Worm (Caenorhabditis elegans) whole organism, L2 larva: Measurements from ENCODE around the gene Y41E3.18.

Source experiments
- C34F6.9 ChIP-seq: fragments of 150-350 bp; optimal IDR thresholded peaks from 2 replicates; lab custom pipeline; 2014; ENCODE audit warnings: missing biosample characterization, missing genetic modification characterization
- Y55F3AM.14 ChIP-seq: fragments of 200-800 bp; sonication (Bioruptor generic); optimal IDR thresholded peaks from 2 replicates; lab custom pipeline; 2018; ENCODE audit warnings: mild to moderate bottlenecking, missing genetic modification characterization, missing compliant biosample characterization
- ZK546.5 ChIP-seq: sonication (generic microtip); optimal IDR thresholded peaks from 2 replicates; lab custom pipeline; 2017; ENCODE audit warnings: missing biosample characterization, missing genetic modification characterization
- alr-1 ChIP-seq: fragments of 150-350 bp; optimal IDR thresholded peaks from 2 replicates; lab custom pipeline; 2014; ENCODE audit warnings: missing biosample characterization, missing genetic modification characterization
- aly-2 ChIP-seq: fragments of 150-350 bp; optimal IDR thresholded peaks from 2 replicates; lab custom pipeline; 2014; ENCODE audit warnings: missing biosample characterization, missing genetic modification characterization
- ama-1 ChIP-seq: fragments of 150-350 bp; optimal IDR thresholded peaks from 2 replicates; lab custom pipeline; 2018; ENCODE audit warnings: inconsistent platforms
- blmp-1 ChIP-seq: sonication (generic microtip); optimal IDR thresholded peaks from 2 replicates; lab custom pipeline; 2017; ENCODE audit warnings: missing genetic modification characterization, mild to moderate bottlenecking, missing compliant biosample characterization, antibody characterized with exemption, moderate library complexity; ENCODE audit not compliant: insufficient read depth
- ceh-16 ChIP-seq: fragments of 150-350 bp; optimal IDR thresholded peaks from 2 replicates; lab custom pipeline; 2014; ENCODE audit warnings: missing biosample characterization, missing genetic modification characterization
- ceh-82 ChIP-seq: fragments of 150-350 bp; optimal IDR thresholded peaks from 2 replicates; lab custom pipeline; 2014; ENCODE audit warnings: missing biosample characterization, missing genetic modification characterization
- crh-2 ChIP-seq: sonication (generic microtip); optimal IDR thresholded peaks from 2 replicates; lab custom pipeline; 2017; ENCODE audit warnings: missing biosample characterization, missing genetic modification characterization
- dmd-4 ChIP-seq: sonication (generic microtip); optimal IDR thresholded peaks from 2 replicates; lab custom pipeline; 2017; ENCODE audit warnings: missing biosample characterization, missing genetic modification characterization
- gmeb-1 ChIP-seq: fragments of 150-350 bp; optimal IDR thresholded peaks from 2 replicates; lab custom pipeline; 2014; ENCODE audit warnings: missing biosample characterization, missing genetic modification characterization
- lin-11 ChIP-seq: fragments of 150-350 bp; sonication (generic microtip); optimal IDR thresholded peaks from 2 replicates; lab custom pipeline; 2014; ENCODE audit warnings: missing biosample characterization, missing genetic modification characterization, inconsistent platforms, mixed read lengths
- lsy-2 ChIP-seq, 2 experiments: fragments of 150-350 bp in 1 of 2; sonication (generic microtip) in 1 of 2; optimal IDR thresholded peaks; 2 replicates each; lab custom pipeline; 2014 to 2017; ENCODE audit warnings: missing biosample characterization in 2 of 2, missing genetic modification characterization in 2 of 2
- mab-5 ChIP-seq: fragments of 150-350 bp; optimal IDR thresholded peaks from 2 replicates; lab custom pipeline; 2014; ENCODE audit warnings: missing biosample characterization, missing genetic modification characterization
- mbf-1 ChIP-seq: sonication (generic microtip); optimal IDR thresholded peaks from 2 replicates; lab custom pipeline; 2017; ENCODE audit warnings: missing biosample characterization, missing genetic modification characterization
- nhr-12 ChIP-seq: fragments of 150-350 bp; optimal IDR thresholded peaks from 2 replicates; lab custom pipeline; 2014; ENCODE audit warnings: missing biosample characterization, missing genetic modification characterization
- nhr-129 ChIP-seq: fragments of 150-350 bp; optimal IDR thresholded peaks from 2 replicates; lab custom pipeline; 2014; ENCODE audit warnings: missing biosample characterization, missing genetic modification characterization
- nhr-21 ChIP-seq: fragments of 150-350 bp; optimal IDR thresholded peaks from 2 replicates; lab custom pipeline; 2014; ENCODE audit warnings: missing biosample characterization, missing genetic modification characterization
- nhr-23 ChIP-seq: fragments of 150-350 bp; optimal IDR thresholded peaks from 2 replicates; lab custom pipeline; 2014; ENCODE audit warnings: missing biosample characterization, missing genetic modification reagents, missing genetic modification characterization
- nhr-237 ChIP-seq: fragments of 150-350 bp; optimal IDR thresholded peaks from 2 replicates; lab custom pipeline; 2014; ENCODE audit warnings: missing biosample characterization, missing genetic modification characterization
- nhr-25 ChIP-seq: fragments of 150-350 bp; sonication (generic microtip); optimal IDR thresholded peaks from 3 replicates; lab custom pipeline; 2014; ENCODE audit warnings: missing biosample characterization, missing genetic modification characterization
- nhr-77 ChIP-seq: fragments of 150-350 bp; optimal IDR thresholded peaks from 2 replicates; lab custom pipeline; 2014; ENCODE audit warnings: missing biosample characterization, missing genetic modification characterization
- peb-1 ChIP-seq: fragments of 150-350 bp; optimal IDR thresholded peaks from 2 replicates; lab custom pipeline; 2014; ENCODE audit warnings: missing biosample characterization, missing genetic modification characterization
- sem-4 ChIP-seq: fragments of 150-350 bp; optimal IDR thresholded peaks from 2 replicates; lab custom pipeline; 2014; ENCODE audit warnings: missing biosample characterization, missing genetic modification reagents, missing genetic modification characterization
- skn-1 ChIP-seq: sonication (generic microtip); optimal IDR thresholded peaks from 2 replicates; lab custom pipeline; 2017; ENCODE audit warnings: missing biosample characterization, missing genetic modification characterization
- sma-3 ChIP-seq: sonication (generic microtip); optimal IDR thresholded peaks from 2 replicates; lab custom pipeline; 2016; ENCODE audit warnings: missing genetic modification reagents, missing genetic modification characterization, missing compliant biosample characterization
- sma-9 ChIP-seq, 2 experiments: fragments of 150-350 bp in 1 of 2; sonication (generic microtip) in 1 of 2; optimal IDR thresholded peaks; 2 replicates each; lab custom pipeline; 2014 to 2016; ENCODE audit warnings: missing genetic modification characterization in 2 of 2, mild to moderate bottlenecking in 1 of 2, missing biosample characterization in 1 of 2, missing compliant biosample characterization in 1 of 2, missing genetic modification reagents in 1 of 2, moderate library complexity in 1 of 2
- snpc-4 ChIP-seq: fragments of 150-350 bp; optimal IDR thresholded peaks from 2 replicates; lab custom pipeline; 2014; ENCODE audit warnings: missing biosample characterization, missing genetic modification characterization
- unc-39 ChIP-seq: fragments of 150-350 bp; optimal IDR thresholded peaks from 2 replicates; lab custom pipeline; 2014; ENCODE audit warnings: missing biosample characterization, missing genetic modification characterization
- unc-55 ChIP-seq: fragments of 150-350 bp; sonication (generic microtip); optimal IDR thresholded peaks from 3 replicates; lab custom pipeline; 2014; ENCODE audit warnings: missing biosample characterization, missing genetic modification reagents, missing genetic modification characterization
- unc-62 ChIP-seq: fragments of 150-350 bp; optimal IDR thresholded peaks from 2 replicates; lab custom pipeline; 2014; ENCODE audit warnings: missing biosample characterization, missing genetic modification reagents, missing genetic modification characterization
- zag-1 ChIP-seq: fragments of 150-350 bp; optimal IDR thresholded peaks from 2 replicates; lab custom pipeline; 2014; ENCODE audit warnings: missing biosample characterization, missing genetic modification characterization
- ztf-1 ChIP-seq: fragments of 200-800 bp; sonication (Bioruptor generic); conservative IDR thresholded peaks from 2 replicates; pipeline ENCODE4 v1.3.6; 2022; ENCODE audit warnings: missing genetic modification characterization, missing compliant biosample characterization
- ztf-11 ChIP-seq: sonication (generic microtip); optimal IDR thresholded peaks from 2 replicates; lab custom pipeline; 2017; ENCODE audit warnings: missing biosample characterization, missing genetic modification characterization
- ztf-4 ChIP-seq: fragments of 150-350 bp; optimal IDR thresholded peaks from 2 replicates; lab custom pipeline; 2014; ENCODE audit warnings: missing biosample characterization, missing genetic modification characterization

The Y41E3.18 gene

ce11 chrIV:15103224-15103679 is 37.7 kb upstream of the Y41E3.18 start, which contains the start of gene srt-44:
TSS of gene srt-44 (plus strand) at chrIV:15103629.
- TF ChIP-seq ama-1 (lab: Kevin White, UChicago) (no peak), ceh-82 (tag; lab: Kevin White, UChicago) (no peak), alr-1 (tag; lab: Kevin White, UChicago) (no peak), ztf-11 (tag; lab: Kevin White, UChicago) (no peak), unc-39 (no peak), mab-5 (tag; lab: Kevin White, UChicago) (no peak), dmd-4 (no peak), sma-9 (GFP tag; optimal IDR thresholded peaks at IDR 0.05; lab: Kevin White, UChicago) (no peak), sma-9 (tag; optimal IDR thresholded peaks at IDR 0.05; lab: Kevin White, UChicago) (no peak), snpc-4 (tag; lab: Kevin White, UChicago) (no peak), lin-11 (no peak), aly-2 (tag; lab: Kevin White, UChicago) (no peak), ZK546.5 (tag; lab: Kevin White, UChicago) (no peak), nhr-77 (tag; lab: Kevin White, UChicago) (no peak), nhr-12 (tag; lab: Kevin White, UChicago) (no peak), sem-4 (tag; lab: Kevin White, UChicago) (no peak), unc-62 (GFP tag; lab: Kevin White, UChicago) (no peak), nhr-237 (no peak), nhr-25 (tag; lab: Kevin White, UChicago) (no peak), nhr-21 (tag; lab: Kevin White, UChicago) (no peak)
- TF ChIP-seq, all 48 proteins: peak for 0

DNA sequence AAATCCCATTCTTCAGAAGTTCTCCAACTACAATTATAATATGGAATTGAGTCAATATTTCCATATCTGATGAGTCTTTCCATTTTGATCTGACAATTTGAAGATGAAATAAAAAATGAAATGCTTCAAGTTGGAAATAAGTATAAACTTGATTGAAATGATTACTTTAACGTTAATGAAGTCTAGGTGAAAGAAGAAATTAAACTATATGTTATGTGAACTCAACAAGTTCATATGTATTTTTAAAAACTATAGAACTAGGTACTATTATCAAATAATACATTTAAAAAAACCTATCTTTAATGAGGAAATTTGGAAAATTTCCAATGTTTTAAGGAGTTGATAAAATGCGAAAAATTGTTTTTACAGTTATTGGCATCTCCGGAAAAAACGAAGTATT is 32.7 kb upstream of the Y41E3.18 start, which contains the start of gene srt-49:
srt-49 (minus strand) TSS at position 101 of the 400 bp plus-strand sequence.
- TF ChIP-seq alr-1 (tag; lab: Kevin White, UChicago): no peak
- TF ChIP-seq mbf-1 (tag; lab: Kevin White, UChicago): no peak
- no peak for TF ChIP-seq ztf-11 (tag; lab: Kevin White, UChicago)
- no peak for TF ChIP-seq nhr-129
- TF ChIP-seq ceh-16 (tag; lab: Kevin White, UChicago): no peak
- no peak for TF ChIP-seq ZK546.5 (tag; lab: Kevin White, UChicago)
- no peak for TF ChIP-seq snpc-4 (tag; lab: Kevin White, UChicago)
- no peak for TF ChIP-seq ztf-4 (tag; lab: Kevin White, UChicago)
- TF ChIP-seq peb-1 (tag; lab: Kevin White, UChicago): no peak

DNA sequence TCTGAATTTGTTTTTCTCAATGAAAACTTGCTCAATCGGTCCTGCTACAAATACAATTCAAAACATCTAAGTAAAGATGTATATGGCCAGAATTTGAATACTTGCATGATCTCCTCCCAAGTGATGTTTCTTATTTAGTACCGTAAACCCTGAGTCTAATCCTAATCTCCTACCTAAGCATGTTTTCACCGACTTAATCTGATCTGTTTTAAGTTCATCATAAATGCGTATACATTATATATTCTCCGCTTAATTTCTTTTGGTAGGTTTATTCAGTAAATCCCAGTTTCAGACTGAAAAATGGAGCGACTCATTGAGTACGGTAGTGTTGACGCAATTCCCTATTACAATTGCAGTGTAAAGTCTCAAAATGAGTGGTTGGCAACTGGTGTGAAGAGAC is 8.8 kb upstream of the Y41E3.18 start, which contains the start of gene srt-50:
srt-50 (plus strand) TSS at position 301 of the 400 bp plus-strand sequence.
- TF ChIP-seq ztf-1: no peak
- TF ChIP-seq nhr-23 (tag; lab: Kevin White, UChicago): no peak
- no peak for TF ChIP-seq ama-1 (lab: Kevin White, UChicago)
- TF ChIP-seq ZK546.5 (tag; lab: Kevin White, UChicago): no peak
- TF ChIP-seq dmd-4: no peak
- TF ChIP-seq Y55F3AM.14: no peak
- TF ChIP-seq alr-1 (tag; lab: Kevin White, UChicago): no peak
- no peak for TF ChIP-seq crh-2
- no peak for TF ChIP-seq sem-4 (tag; lab: Kevin White, UChicago)
- no peak for TF ChIP-seq blmp-1 (tag; lab: Kevin White, UChicago)
- TF ChIP-seq aly-2 (tag; lab: Kevin White, UChicago): no peak
- no peak for TF ChIP-seq sma-3 (GFP tag; lab: Kevin White, UChicago)
- no peak for TF ChIP-seq mbf-1 (tag; lab: Kevin White, UChicago)
- no peak for TF ChIP-seq nhr-129
- no peak for TF ChIP-seq nhr-21 (tag; lab: Kevin White, UChicago)

DNA sequence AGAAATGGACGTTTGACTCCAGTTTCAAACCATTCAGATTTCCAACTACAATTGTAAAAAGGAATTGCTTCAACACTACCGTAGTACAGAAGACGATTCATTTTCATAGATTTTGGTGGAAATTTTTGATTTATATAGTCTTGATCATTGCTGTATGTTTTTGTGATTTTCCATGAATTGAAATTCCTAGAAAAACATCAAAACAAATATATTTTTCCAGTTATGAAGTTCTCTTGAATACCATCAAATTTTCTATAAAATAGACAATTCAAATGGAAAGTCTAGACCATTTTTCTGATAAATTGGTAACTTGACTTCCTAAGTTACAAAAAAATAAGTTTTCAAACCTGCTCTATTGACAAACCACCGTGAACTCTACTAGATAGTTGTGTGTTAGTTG is 3.3 kb upstream of the Y41E3.18 start, which contains the start of gene srt-48:
srt-48 (minus strand) TSS at position 101 of the 400 bp plus-strand sequence.
- TF ChIP-seq lsy-2 (tag; optimal IDR thresholded peaks at IDR 0.05; lab: Kevin White, UChicago) (no peak), C34F6.9 (tag; lab: Kevin White, UChicago) (no peak), unc-55 (no peak), mbf-1 (tag; lab: Kevin White, UChicago) (no peak), ztf-1 (no peak), nhr-129 (no peak), dmd-4 (no peak), peb-1 (tag; lab: Kevin White, UChicago) (no peak), zag-1 (no peak), skn-1 (tag; lab: Kevin White, UChicago) (no peak), ceh-82 (tag; lab: Kevin White, UChicago) (no peak), sem-4 (tag; lab: Kevin White, UChicago) (no peak), nhr-77 (tag; lab: Kevin White, UChicago) (no peak), gmeb-1 (tag; lab: Kevin White, UChicago) (no peak)
